Fruit fly (Drosophila melanogaster): ENCODE data around the gene Fip1.

Fip1 gene

DNA sequence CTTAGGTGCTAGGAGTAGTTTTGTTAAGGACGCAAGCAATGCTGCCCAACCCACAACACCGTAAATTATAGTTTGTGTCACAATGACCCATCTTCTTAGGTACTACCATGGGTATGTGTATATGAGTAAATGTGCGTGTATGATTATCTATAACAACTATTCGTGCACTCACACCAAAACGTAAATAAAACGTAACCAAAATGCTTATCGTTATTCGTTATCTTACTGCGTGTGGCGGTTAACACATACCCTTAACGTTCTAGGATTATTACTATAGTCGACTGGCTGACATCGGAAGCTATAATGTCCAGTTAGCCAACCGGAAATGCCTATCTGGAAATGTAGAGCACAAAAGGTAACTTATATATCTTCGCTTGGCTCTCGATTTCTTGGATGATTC, 39.7 kb upstream of the Fip1 start (continued):
- TF ChIP-seq CG6689 (GFP tag; IDR thresholded peaks at IDR 0.05) (no peak), Kr (GFP tag; optimal IDR thresholded peaks at IDR 0.05) (no peak), tna (GFP tag; IDR thresholded peaks at IDR 0.05; ENCODE audit: partially characterized antibody) (peak; percentile 69), fd64A (GFP tag; optimal IDR thresholded peaks at IDR 0.05) (no peak), Antp (GFP tag; optimal IDR thresholded peaks at IDR 0.05) (no peak), cg (GFP tag; optimal IDR thresholded peaks at IDR 0.05) (peak; percentile 35), gsb-n (tag; optimal IDR thresholded peaks at IDR 0.05) (no peak), GATAe (GFP tag; conservative IDR thresholded peaks at IDR 0.05) (0 out of 2 replicates have a peak, but pooled peaks have one; percentile 36), Six4 (GFP tag; optimal IDR thresholded peaks at IDR 0.05) (no peak), danr (GFP tag; IDR thresholded peaks at IDR 0.05) (no peak), caup (GFP tag; optimal IDR thresholded peaks at IDR 0.05; ENCODE audit: severe bottlenecking) (no peak), trem (tag; optimal IDR thresholded peaks at IDR 0.05) (no peak), CG12942 (GFP tag; optimal IDR thresholded peaks at IDR 0.05) (no peak), onecut (GFP tag; IDR thresholded peaks at IDR 0.05) (no peak), Elba2 (GFP tag; optimal IDR thresholded peaks at IDR 0.05) (no peak), CG14860 (GFP tag; IDR thresholded peaks at IDR 0.05; ENCODE audit: partially characterized antibody) (peak; percentile 37; the same call in 1 of the 3 replicates), Hr3 (GFP tag; optimal IDR thresholded peaks at IDR 0.05) (no peak), tx (GFP tag; optimal IDR thresholded peaks at IDR 0.05) (no peak), CG34376 (GFP tag; optimal IDR thresholded peaks at IDR 0.05) (peak; percentile 1), Scr (GFP tag; IDR thresholded peaks at IDR 0.05; ENCODE audit: partially characterized antibody) (peak; percentile 27; the same call in 1 of the 2 replicates), CG8765 (GFP tag; IDR thresholded peaks at IDR 0.05) (no peak), B-H1 (GFP tag; IDR thresholded peaks at IDR 0.05) (no peak), amos (GFP tag; IDR thresholded peaks at IDR 0.05; ENCODE audit: partially characterized antibody) (peak; percentile 44; the same call in 1 of the 2 replicates), Fer1 (GFP tag; optimal IDR thresholded peaks at IDR 0.05) (peak; percentile 31), CG6791 (GFP tag; IDR thresholded peaks at IDR 0.05; ENCODE audit: partially characterized antibody) (no peak), mld (GFP tag; IDR thresholded peaks at IDR 0.05; ENCODE audit: partially characterized antibody) (0 out of 3 replicates have a peak, but pooled peaks have one; percentile 42), ATbp (GFP tag; optimal IDR thresholded peaks at IDR 0.05) (no peak), kah (GFP tag; optimal IDR thresholded peaks at IDR 0.05) (no peak), lola (GFP tag; optimal IDR thresholded peaks at IDR 0.05) (no peak), nau (GFP tag; optimal IDR thresholded peaks at IDR 0.05) (no peak), Jarid2 (GFP tag; optimal IDR thresholded peaks at IDR 0.05) (no peak), Bgb (GFP tag; IDR thresholded peaks at IDR 0.05; ENCODE audit: partially characterized antibody) (peak; percentile 62; the same call in 1 of the 2 replicates), C15 (GFP tag; IDR thresholded peaks at IDR 0.05) (no peak), mirr (GFP tag; optimal IDR thresholded peaks at IDR 0.05) (peak; percentile 68), kni (GFP tag; optimal IDR thresholded peaks at IDR 0.05) (no peak), CG9437 (GFP tag; optimal IDR thresholded peaks at IDR 0.05) (peak; percentile 74), CG11695 (GFP tag; IDR thresholded peaks at IDR 0.05) (no peak), psq (GFP tag; optimal IDR thresholded peaks at IDR 0.05) (no peak), disco-r (GFP tag; optimal IDR thresholded peaks at IDR 0.05) (no peak), lmd (GFP tag; IDR thresholded peaks at IDR 0.05) (no peak), CG15479 (GFP tag; optimal IDR thresholded peaks at IDR 0.05) (peak; percentile 83), en (GFP tag; optimal IDR thresholded peaks at IDR 0.05) (no peak), corto (GFP tag; optimal IDR thresholded peaks at IDR 0.05) (no peak), cad (GFP tag; optimal IDR thresholded peaks at IDR 0.05) (no peak), insv (GFP tag; optimal IDR thresholded peaks at IDR 0.05) (no peak), sc (optimal IDR thresholded peaks at IDR 0.05) (no peak), sc (GFP tag; optimal IDR thresholded peaks at IDR 0.05) (no peak), bbx (GFP tag; IDR thresholded peaks at IDR 0.05; ENCODE audit: partially characterized antibody) (peak; percentile 51; the same call in 1 of the 2 replicates), slbo (GFP tag; IDR thresholded peaks at IDR 0.05) (no peak), nerfin-2 (GFP tag; IDR thresholded peaks at IDR 0.05; ENCODE audit: partially characterized antibody) (peak; percentile 42; the same call in 1 of the 2 replicates)
